Worm (Caenorhabditis elegans): ENCODE data around the gene T12D8.9.

Gene T12D8.9

ce11 chrIII:13616793-13617192 lies at the start of gene T12D8.9:
Gene T12D8.9 (plus strand): TSS chrIII:13617104.
- TF ChIP-seq hlh-13 (GFP tag; optimal IDR thresholded peaks at IDR 0.05) (no peak), K02D7.2 (tag; optimal IDR thresholded peaks at IDR 0.05) (no peak), ahr-1 (tag; optimal IDR thresholded peaks at IDR 0.05) (no peak), ets-4 (tag; optimal IDR thresholded peaks at IDR 0.05) (no peak), pqm-1 (tag; optimal IDR thresholded peaks at IDR 0.05) (no peak), ceh-24 (tag; optimal IDR thresholded peaks at IDR 0.05) (no peak), pros-1 (tag; optimal IDR thresholded peaks at IDR 0.05) (no peak), hlh-30 (tag; optimal IDR thresholded peaks at IDR 0.05; ENCODE audit: insufficient read depth) (no peak), unc-55 (GFP tag; optimal IDR thresholded peaks at IDR 0.05) (peak; percentile 16), rnt-1 (tag; optimal IDR thresholded peaks at IDR 0.05) (peak; percentile 29), unc-86 (tag; optimal IDR thresholded peaks at IDR 0.05) (no peak), unc-42 (tag; optimal IDR thresholded peaks at IDR 0.05) (no peak), ceh-18 (tag; optimal IDR thresholded peaks at IDR 0.05) (peak; percentile 78), odd-2 (tag; optimal IDR thresholded peaks at IDR 0.05) (no peak), unc-3 (GFP tag; conservative IDR thresholded peaks at IDR 0.05) (no peak), unc-3 (tag; optimal IDR thresholded peaks at IDR 0.05) (no peak), eyg-1 (tag; optimal IDR thresholded peaks at IDR 0.05) (no peak), ceh-19 (GFP tag; optimal IDR thresholded peaks at IDR 0.05) (no peak), fkh-6 (tag; optimal IDR thresholded peaks at IDR 0.05) (no peak), nhr-232 (tag; optimal IDR thresholded peaks at IDR 0.05) (no peak), hlh-6 (tag; optimal IDR thresholded peaks at IDR 0.05) (no peak), sox-2 (GFP tag; IDR thresholded peaks at IDR 0.05) (no peak), hlh-15 (tag; optimal IDR thresholded peaks at IDR 0.05) (no peak), pag-3 (tag; optimal IDR thresholded peaks at IDR 0.05; ENCODE audit: borderline replicate concordance) (no peak), tbx-2 (tag; optimal IDR thresholded peaks at IDR 0.05) (peak; percentile 31), dve-1 (tag; optimal IDR thresholded peaks at IDR 0.05) (no peak), hlh-8 (tag; optimal IDR thresholded peaks at IDR 0.05) (peak; percentile 42), C08G9.2 (tag; optimal IDR thresholded peaks at IDR 0.05) (no peak), elt-4 (tag; optimal IDR thresholded peaks at IDR 0.05) (no peak), K09A11.1 (tag; optimal IDR thresholded peaks at IDR 0.05; ENCODE audit: insufficient read depth) (no peak), zip-5 (tag; optimal IDR thresholded peaks at IDR 0.05) (no peak), ttx-3 (tag; optimal IDR thresholded peaks at IDR 0.05) (no peak), fax-1 (tag; optimal IDR thresholded peaks at IDR 0.05) (no peak), ceh-9 (tag; optimal IDR thresholded peaks at IDR 0.05) (no peak)

ce11 chrIII:13570347-13570746 lies 46.6 kb upstream of the T12D8.9 start, which contains the start of gene exc-12:
Gene exc-12 (minus strand): TSS chrIII:13570447.
- no peak for TF ChIP-seq ceh-18 (tag; optimal IDR thresholded peaks at IDR 0.05)
- TF ChIP-seq fax-1 (tag; optimal IDR thresholded peaks at IDR 0.05) = no peak
- no peak for TF ChIP-seq dmd-4 (tag; optimal IDR thresholded peaks at IDR 0.05; ENCODE audit: borderline replicate concordance)
- no peak for TF ChIP-seq unc-3 (GFP tag; conservative IDR thresholded peaks at IDR 0.05)
- no peak for TF ChIP-seq unc-3 (tag; optimal IDR thresholded peaks at IDR 0.05)
- no peak for TF ChIP-seq fkh-6 (tag; optimal IDR thresholded peaks at IDR 0.05)
- no peak for TF ChIP-seq sox-2 (GFP tag; IDR thresholded peaks at IDR 0.05)
- no peak for TF ChIP-seq K02D7.2 (tag; optimal IDR thresholded peaks at IDR 0.05)
- TF ChIP-seq hlh-8 (tag; optimal IDR thresholded peaks at IDR 0.05) = no peak
- TF ChIP-seq ceh-34 (tag; optimal IDR thresholded peaks at IDR 0.05) = no peak
- TF ChIP-seq T23F11.4 (GFP tag; optimal IDR thresholded peaks at IDR 0.05) = no peak
- no peak for TF ChIP-seq lim-6 (tag; optimal IDR thresholded peaks at IDR 0.05)
- TF ChIP-seq ceh-31 (tag; optimal IDR thresholded peaks at IDR 0.05) = no peak
- TF ChIP-seq che-1 (tag; optimal IDR thresholded peaks at IDR 0.05) = no peak
- TF ChIP-seq pax-1 (tag; optimal IDR thresholded peaks at IDR 0.05) = no peak
- no peak for TF ChIP-seq tbx-2 (tag; optimal IDR thresholded peaks at IDR 0.05)
- TF ChIP-seq npax-4 (tag; optimal IDR thresholded peaks at IDR 0.05) = no peak
- TF ChIP-seq ceh-24 (tag; optimal IDR thresholded peaks at IDR 0.05) = no peak
- TF ChIP-seq elt-2 (tag; optimal IDR thresholded peaks at IDR 0.05) = no peak
- TF ChIP-seq ceh-30 (tag; optimal IDR thresholded peaks at IDR 0.05) = no peak

Measured in whole organism, late embryonic.